Worm (Caenorhabditis elegans) whole organism, L4 larva: ENCODE data around the gene F40C5.1.
A peak's percentile ranks its signal among the peaks of the same experiment; 100 is the strongest.

Experiments
- D1046.2 ChIP-seq: fragments of 200-800 bp; sonication (Bioruptor generic); IDR thresholded peaks from 2 replicates; pipeline ENCODE4 v1.3.6; 2022; ENCODE audit warnings: missing genetic modification characterization, missing compliant biosample characterization
- F10B5.3 ChIP-seq: sonication (generic microtip); optimal IDR thresholded peaks from 2 replicates; lab custom pipeline; 2016; ENCODE audit warnings: mild to moderate bottlenecking, missing genetic modification characterization, missing compliant biosample characterization
- F26F4.8 ChIP-seq: fragments of 200-800 bp; sonication (Bioruptor generic); conservative IDR thresholded peaks from 2 replicates; pipeline ENCODE4 v1.3.6; 2022; ENCODE audit warnings: missing genetic modification characterization, missing compliant biosample characterization
- F37D6.2 ChIP-seq: sonication (generic microtip); optimal IDR thresholded peaks from 2 replicates; lab custom pipeline; 2016; ENCODE audit warnings: mild to moderate bottlenecking, missing genetic modification characterization, missing compliant biosample characterization
- F44E2.7 ChIP-seq: fragments of 200-800 bp; sonication (Bioruptor generic); IDR thresholded peaks from 2 replicates; pipeline ENCODE4 v2.1.2; 2022; ENCODE audit warnings: missing genetic modification characterization, missing compliant biosample characterization
- Y5F2A.4 ChIP-seq: fragments of 200-800 bp; sonication (Bioruptor generic); optimal IDR thresholded peaks from 2 replicates; lab custom pipeline; 2018; ENCODE audit warnings: mild to moderate bottlenecking, missing genetic modification characterization, missing compliant biosample characterization
- Y75B8A.6 ChIP-seq: fragments of 200-800 bp; sonication (Bioruptor generic); IDR thresholded peaks from 2 replicates; pipeline ENCODE4 v1.3.6; 2022; ENCODE audit warnings: missing genetic modification reagents, missing genetic modification characterization, missing compliant biosample characterization
- ZK546.5 ChIP-seq, 2 experiments: sonication (generic microtip); optimal IDR thresholded peaks; 2 replicates each; lab custom pipeline; 2017; ENCODE audit warnings: missing biosample characterization in 2 of 2, missing genetic modification characterization in 2 of 2
- arid-1 ChIP-seq: fragments of 200-800 bp; sonication (Bioruptor generic); conservative IDR thresholded peaks from 2 replicates; pipeline ENCODE4 v1.3.6; 2022; ENCODE audit warnings: missing genetic modification reagents, missing genetic modification characterization, missing compliant biosample characterization
- attf-4 ChIP-seq: sonication (generic microtip); optimal IDR thresholded peaks from 3 replicates; lab custom pipeline; 2017; ENCODE audit warnings: missing biosample characterization, missing genetic modification characterization
- ceh-28 ChIP-seq: fragments of 150-350 bp; optimal IDR thresholded peaks from 2 replicates; lab custom pipeline; 2014; ENCODE audit warnings: missing biosample characterization, missing genetic modification reagents, missing genetic modification characterization
- ceh-82 ChIP-seq: sonication (generic microtip); optimal IDR thresholded peaks from 2 replicates; lab custom pipeline; 2017; ENCODE audit warnings: missing biosample characterization, missing genetic modification characterization
- ces-1 ChIP-seq: fragments of 150-350 bp; sonication (generic microtip); optimal IDR thresholded peaks from 4 replicates; lab custom pipeline; 2014; ENCODE audit warnings: missing biosample characterization, missing genetic modification reagents, missing genetic modification characterization
- cey-2 ChIP-seq: sonication (generic microtip); optimal IDR thresholded peaks from 3 replicates; lab custom pipeline; 2017; ENCODE audit warnings: missing genetic modification characterization, mild to moderate bottlenecking, missing compliant biosample characterization, antibody characterized with exemption, borderline replicate concordance; ENCODE audit not compliant: insufficient read depth
- ctbp-1 ChIP-seq: fragments of 200-800 bp; sonication (Bioruptor generic); IDR thresholded peaks from 2 replicates; pipeline ENCODE4 v1.3.6; 2022; ENCODE audit warnings: missing genetic modification reagents, missing genetic modification characterization, missing compliant biosample characterization
- daf-19 ChIP-seq: fragments of 200-800 bp; sonication (Bioruptor generic); conservative IDR thresholded peaks from 2 replicates; pipeline ENCODE4 v1.3.6; 2022; ENCODE audit warnings: missing genetic modification characterization, missing compliant biosample characterization
- dmd-6 ChIP-seq: fragments of 200-800 bp; sonication (Bioruptor generic); IDR thresholded peaks from 2 replicates; pipeline ENCODE4 v1.3.6; 2022; ENCODE audit warnings: missing genetic modification reagents, missing genetic modification characterization, missing compliant biosample characterization
- dmd-9 ChIP-seq: fragments of 200-800 bp; sonication (Bioruptor generic); IDR thresholded peaks from 2 replicates; pipeline ENCODE4 v1.3.6; 2022; ENCODE audit warnings: missing genetic modification reagents, missing genetic modification characterization, missing compliant biosample characterization
- dve-1 ChIP-seq: sonication (generic microtip); optimal IDR thresholded peaks from 2 replicates; lab custom pipeline; 2017; ENCODE audit warnings: antibody characterized with exemption, mild to moderate bottlenecking, missing genetic modification characterization, missing compliant biosample characterization; ENCODE audit not compliant: insufficient read depth
- fos-1 ChIP-seq: fragments of 150-350 bp; optimal IDR thresholded peaks from 2 replicates; lab custom pipeline; 2014; ENCODE audit warnings: missing biosample characterization, missing genetic modification characterization
- hif-1 ChIP-seq, 2 experiments: sonication (generic microtip); optimal IDR thresholded peaks; 2 replicates each; lab custom pipeline; 2016 to 2017; ENCODE audit warnings: missing compliant biosample characterization in 2 of 2, missing genetic modification characterization in 2 of 2, missing genetic modification reagents in 2 of 2, missing genotype in 2 of 2, mild to moderate bottlenecking in 1 of 2
- hlh-11 ChIP-seq: fragments of 200-800 bp; sonication (Bioruptor generic); optimal IDR thresholded peaks from 2 replicates; lab custom pipeline; 2018; ENCODE audit warnings: mild to moderate bottlenecking, missing genetic modification characterization, missing compliant biosample characterization
- hlh-30 ChIP-seq: sonication (generic microtip); optimal IDR thresholded peaks from 2 replicates; lab custom pipeline; 2017; ENCODE audit warnings: antibody characterized with exemption, mild to moderate bottlenecking, missing genetic modification characterization, missing compliant biosample characterization; ENCODE audit not compliant: insufficient read depth
- hmg-1.1 ChIP-seq: fragments of 200-800 bp; sonication (Bioruptor generic); IDR thresholded peaks from 2 replicates; pipeline ENCODE4 v1.3.6; 2022; ENCODE audit warnings: missing genetic modification reagents, missing genetic modification characterization, missing compliant biosample characterization
- jun-1 ChIP-seq: fragments of 150-350 bp; optimal IDR thresholded peaks from 2 replicates; lab custom pipeline; 2014; ENCODE audit warnings: missing biosample characterization, missing genetic modification reagents, missing genetic modification characterization
- lin-15B ChIP-seq: fragments of 150-350 bp; sonication (generic microtip); optimal IDR thresholded peaks from 3 replicates; lab custom pipeline; 2014; ENCODE audit warnings: missing biosample characterization, missing genetic modification characterization
- lin-39 ChIP-seq: fragments of 150-350 bp; optimal IDR thresholded peaks from 2 replicates; lab custom pipeline; 2014; ENCODE audit warnings: missing biosample characterization, missing genetic modification reagents, missing genetic modification characterization
- lir-3 ChIP-seq: sonication (generic microtip); optimal IDR thresholded peaks from 2 replicates; lab custom pipeline; 2016; ENCODE audit warnings: mild to moderate bottlenecking, missing genetic modification characterization, missing compliant biosample characterization
- madf-9 ChIP-seq: fragments of 200-800 bp; sonication (Bioruptor generic); conservative IDR thresholded peaks from 2 replicates; pipeline ENCODE4 v1.3.6; 2022; ENCODE audit warnings: missing genetic modification reagents, missing genetic modification characterization, missing compliant biosample characterization
- mdl-1 ChIP-seq, 2 experiments: fragments of 150-350 bp in 1 of 2; sonication (generic microtip) in 1 of 2; optimal IDR thresholded peaks; 2 replicates each; lab custom pipeline; 2014 to 2017; ENCODE audit warnings: missing biosample characterization in 2 of 2, missing genetic modification characterization in 2 of 2
- mep-1 ChIP-seq: fragments of 150-350 bp; sonication (generic microtip); optimal IDR thresholded peaks from 3 replicates; lab custom pipeline; 2014; ENCODE audit warnings: missing biosample characterization, missing genetic modification characterization
- mes-2 ChIP-seq: sonication (generic microtip); optimal IDR thresholded peaks from 2 replicates; lab custom pipeline; 2016; ENCODE audit warnings: missing genotype, mild to moderate bottlenecking, missing genetic modification characterization, missing compliant biosample characterization; ENCODE audit not compliant: poor library complexity, severe bottlenecking
- mxl-2 ChIP-seq: fragments of 200-800 bp; sonication (Bioruptor generic); conservative IDR thresholded peaks from 2 replicates; pipeline ENCODE4 v1.3.6; 2022; ENCODE audit warnings: missing genetic modification reagents, missing genetic modification characterization, missing compliant biosample characterization
- nhr-10 ChIP-seq: fragments of 150-350 bp; optimal IDR thresholded peaks from 2 replicates; lab custom pipeline; 2014; ENCODE audit warnings: missing biosample characterization, missing genetic modification characterization
- nhr-102 ChIP-seq: sonication (generic microtip); optimal IDR thresholded peaks from 2 replicates; lab custom pipeline; 2016; ENCODE audit warnings: mild to moderate bottlenecking, missing genetic modification characterization, moderate library complexity, missing compliant biosample characterization
- nhr-11 ChIP-seq: fragments of 150-350 bp; optimal IDR thresholded peaks from 2 replicates; lab custom pipeline; 2014; ENCODE audit warnings: missing biosample characterization, missing genetic modification characterization
- nhr-41 ChIP-seq: fragments of 200-800 bp; sonication (Bioruptor generic); IDR thresholded peaks from 2 replicates; pipeline ENCODE4 v1.3.6; 2022; ENCODE audit warnings: missing genetic modification reagents, missing genetic modification characterization, missing compliant biosample characterization
- nhr-76 ChIP-seq: fragments of 150-350 bp; optimal IDR thresholded peaks from 2 replicates; lab custom pipeline; 2014; ENCODE audit warnings: missing biosample characterization, missing genetic modification characterization
- nhr-77 ChIP-seq: fragments of 150-350 bp; optimal IDR thresholded peaks from 2 replicates; lab custom pipeline; 2014; ENCODE audit warnings: missing biosample characterization, missing genetic modification characterization
- pha-4 ChIP-seq, 2 experiments: fragments of 150-350 bp in 1 of 2; fragments of 200-800 bp in 1 of 2; sonication (Bioruptor generic) in 1 of 2; IDR thresholded peaks in 1 of 2; optimal IDR thresholded peaks in 1 of 2; 2 replicates each; pipeline versions ENCODE4 v1.3.6 to Lab custom; 2014 to 2022; ENCODE audit warnings: missing genetic modification characterization in 2 of 2, missing genetic modification reagents in 2 of 2, missing biosample characterization in 1 of 2, missing compliant biosample characterization in 1 of 2
- php-3 ChIP-seq: fragments of 200-800 bp; sonication (Bioruptor generic); IDR thresholded peaks from 2 replicates; pipeline ENCODE4 v1.3.6; 2022; ENCODE audit warnings: missing genetic modification reagents, missing genetic modification characterization, missing compliant biosample characterization
- pqm-1 ChIP-seq: sonication (generic microtip); optimal IDR thresholded peaks from 2 replicates; lab custom pipeline; 2017; ENCODE audit warnings: missing biosample characterization, missing genetic modification characterization
- rbr-2 ChIP-seq: sonication (generic microtip); optimal IDR thresholded peaks from 2 replicates; lab custom pipeline; 2016; ENCODE audit warnings: missing genotype, missing genetic modification characterization, missing compliant biosample characterization
- sdz-12 ChIP-seq: fragments of 200-800 bp; sonication (Bioruptor generic); optimal IDR thresholded peaks from 2 replicates; lab custom pipeline; 2018; ENCODE audit warnings: mild to moderate bottlenecking, missing genetic modification characterization, missing compliant biosample characterization
- snpc-4 ChIP-seq: fragments of 150-350 bp; optimal IDR thresholded peaks from 2 replicates; lab custom pipeline; 2014; ENCODE audit warnings: missing biosample characterization, missing genetic modification characterization
- unc-130 ChIP-seq: sonication (generic microtip); optimal IDR thresholded peaks from 2 replicates; lab custom pipeline; 2016; ENCODE audit warnings: missing genetic modification reagents, missing genetic modification characterization, missing compliant biosample characterization
- unc-39 ChIP-seq: sonication (generic microtip); optimal IDR thresholded peaks from 2 replicates; lab custom pipeline; 2017; ENCODE audit warnings: missing biosample characterization, missing genetic modification characterization
- unc-62 ChIP-seq, 3 experiments: fragments of 150-350 bp in 1 of 3; sonication (generic microtip); optimal IDR thresholded peaks in 2 of 3; peaks in 1 of 3; 1 replicate in 1 of 3; 2 replicates in 2 of 3; lab custom pipeline; 2014 to 2017; ENCODE audit warnings: missing biosample characterization in 3 of 3, missing genetic modification characterization in 3 of 3, missing genetic modification reagents in 3 of 3, missing genotype in 1 of 3
- vab-7 ChIP-seq: fragments of 200-800 bp; sonication (Bioruptor generic); IDR thresholded peaks from 2 replicates; pipeline ENCODE4 v1.3.6; 2022; ENCODE audit warnings: missing genetic modification reagents, missing genetic modification characterization, missing compliant biosample characterization
- zip-2 ChIP-seq: fragments of 150-350 bp; optimal IDR thresholded peaks from 2 replicates; lab custom pipeline; 2014; ENCODE audit warnings: missing biosample characterization, missing genetic modification characterization

Gene F40C5.1

DNA sequence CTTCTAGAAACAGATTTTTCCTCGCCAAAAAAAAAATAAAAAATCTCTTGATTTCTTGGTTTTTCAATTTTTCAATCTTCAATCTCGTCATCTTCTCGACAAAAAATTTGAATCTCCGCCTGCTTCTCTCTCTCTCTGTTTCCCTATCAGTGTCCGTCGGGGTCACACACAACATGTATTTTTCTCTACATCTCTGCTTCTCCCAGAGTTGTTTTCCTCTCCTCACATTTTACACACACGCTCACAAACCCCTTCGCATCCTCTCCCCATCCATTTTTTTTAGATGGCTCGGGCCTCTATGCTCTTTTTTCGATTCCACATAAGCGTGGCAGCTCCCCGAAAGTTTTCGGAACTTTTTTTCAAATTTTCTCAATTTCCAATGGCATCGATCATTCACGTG is 7.3 kb downstream of the F40C5.1 start (continued):
- TF ChIP-seq lin-39 (tag; lab: Kevin White, UChicago): no peak
- TF ChIP-seq D1046.2 (GFP tag; lab: Robert Waterston, UW): no peak
- no peak for TF ChIP-seq ceh-28 (tag; lab: Kevin White, UChicago)
- TF ChIP-seq ZK546.5 (tag; optimal IDR thresholded peaks at IDR 0.05; lab: Kevin White, UChicago): no peak
- TF ChIP-seq pqm-1 (tag; lab: Kevin White, UChicago): peak; percentile 55
- no peak for TF ChIP-seq vab-7 (GFP tag; lab: Robert Waterston, UW)
- TF ChIP-seq zip-2 (tag; lab: Kevin White, UChicago): no peak
- peak; percentile 34 for TF ChIP-seq dve-1 (tag; lab: Kevin White, UChicago)
- no peak; the same call in 1 of the 2 replicates for TF ChIP-seq pha-4 (GFP tag; IDR thresholded peaks at IDR 0.05; lab: Robert Waterston, UW)
- no peak for TF ChIP-seq pha-4 (tag; optimal IDR thresholded peaks at IDR 0.05; lab: Kevin White, UChicago)
- no peak for TF ChIP-seq fos-1 (tag; lab: Kevin White, UChicago)
- no peak for TF ChIP-seq F44E2.7
- TF ChIP-seq nhr-10 (tag; lab: Kevin White, UChicago): peak; percentile 69
- TF ChIP-seq mxl-2 (GFP tag; lab: Robert Waterston, UW): no peak
- no peak for TF ChIP-seq cey-2 (tag; lab: Kevin White, UChicago)
- TF ChIP-seq nhr-102 (tag; lab: Kevin White, UChicago): peak; percentile 21
- no peak for TF ChIP-seq nhr-41 (GFP tag; lab: Robert Waterston, UW)
- peak in 1 of 2 experiments; percentile 78 for TF ChIP-seq hif-1 (tag; optimal IDR thresholded peaks at IDR 0.05; lab: Kevin White, UChicago)
- no peak for TF ChIP-seq Y75B8A.6 (GFP tag; lab: Robert Waterston, UW)
- peak; percentile 36; the same call in 1 of the 2 replicates for TF ChIP-seq dmd-6 (GFP tag; lab: Robert Waterston, UW)
- no peak for TF ChIP-seq arid-1 (GFP tag; lab: Robert Waterston, UW)
- TF ChIP-seq unc-130: no peak
- no peak for TF ChIP-seq dmd-9 (GFP tag; lab: Robert Waterston, UW)
- TF ChIP-seq lir-3: no peak
- no peak for TF ChIP-seq snpc-4 (tag; lab: Kevin White, UChicago)
- TF ChIP-seq nhr-77 (tag; lab: Kevin White, UChicago): no peak
- TF ChIP-seq F26F4.8 (GFP tag; lab: Robert Waterston, UW): no peak
- peak; percentile 20 to 55 for TF ChIP-seq mdl-1 (tag; optimal IDR thresholded peaks at IDR 0.05; lab: Kevin White, UChicago)
- TF ChIP-seq nhr-11 (tag; lab: Kevin White, UChicago): peak; percentile 80
- peak; percentile 61 for TF ChIP-seq mep-1 (tag; lab: Kevin White, UChicago)
- TF ChIP-seq hlh-30: peak; percentile 70
- TF ChIP-seq sdz-12 (GFP tag; lab: Kevin White, UChicago): no peak
- no peak for TF ChIP-seq php-3 (GFP tag; lab: Robert Waterston, UW)
- no peak for TF ChIP-seq Y5F2A.4 (GFP tag; lab: Kevin White, UChicago)
- TF ChIP-seq unc-39 (tag; lab: Kevin White, UChicago): no peak
- no peak for TF ChIP-seq jun-1 (tag; lab: Kevin White, UChicago)
- no peak for TF ChIP-seq nhr-76 (tag; lab: Kevin White, UChicago)
- TF ChIP-seq lin-15B (tag; lab: Kevin White, UChicago): no peak
- no peak for TF ChIP-seq ctbp-1 (GFP tag; lab: Robert Waterston, UW)
- TF ChIP-seq F10B5.3: no peak
- no peak for TF ChIP-seq F37D6.2
- TF ChIP-seq madf-9 (GFP tag; lab: Robert Waterston, UW): no peak
- no peak for TF ChIP-seq daf-19
- TF ChIP-seq ces-1: no peak
- peak; percentile 74 for TF ChIP-seq hlh-11 (tag; lab: Kevin White, UChicago)
- TF ChIP-seq mes-2 (tag; lab: Kevin White, UChicago): peak; percentile 39
- no peak for TF ChIP-seq attf-4 (tag; lab: Kevin White, UChicago)
- TF ChIP-seq hmg-1.1 (GFP tag; lab: Robert Waterston, UW): peak; percentile 23; the same call in 1 of the 2 replicates
- no peak for TF ChIP-seq ceh-82 (tag; lab: Kevin White, UChicago)
- TF ChIP-seq unc-62 (GFP tag; optimal IDR thresholded peaks at IDR 0.05 in 1 of 2; lab: Kevin White, UChicago): no peak
- no peak for TF ChIP-seq unc-62 (tag; optimal IDR thresholded peaks at IDR 0.05; lab: Kevin White, UChicago)
- peak; percentile 15 for TF ChIP-seq rbr-2 (tag; lab: Kevin White, UChicago)
